Worm (Caenorhabditis elegans): Measurements from ENCODE around the gene dlc-4.

DNA sequence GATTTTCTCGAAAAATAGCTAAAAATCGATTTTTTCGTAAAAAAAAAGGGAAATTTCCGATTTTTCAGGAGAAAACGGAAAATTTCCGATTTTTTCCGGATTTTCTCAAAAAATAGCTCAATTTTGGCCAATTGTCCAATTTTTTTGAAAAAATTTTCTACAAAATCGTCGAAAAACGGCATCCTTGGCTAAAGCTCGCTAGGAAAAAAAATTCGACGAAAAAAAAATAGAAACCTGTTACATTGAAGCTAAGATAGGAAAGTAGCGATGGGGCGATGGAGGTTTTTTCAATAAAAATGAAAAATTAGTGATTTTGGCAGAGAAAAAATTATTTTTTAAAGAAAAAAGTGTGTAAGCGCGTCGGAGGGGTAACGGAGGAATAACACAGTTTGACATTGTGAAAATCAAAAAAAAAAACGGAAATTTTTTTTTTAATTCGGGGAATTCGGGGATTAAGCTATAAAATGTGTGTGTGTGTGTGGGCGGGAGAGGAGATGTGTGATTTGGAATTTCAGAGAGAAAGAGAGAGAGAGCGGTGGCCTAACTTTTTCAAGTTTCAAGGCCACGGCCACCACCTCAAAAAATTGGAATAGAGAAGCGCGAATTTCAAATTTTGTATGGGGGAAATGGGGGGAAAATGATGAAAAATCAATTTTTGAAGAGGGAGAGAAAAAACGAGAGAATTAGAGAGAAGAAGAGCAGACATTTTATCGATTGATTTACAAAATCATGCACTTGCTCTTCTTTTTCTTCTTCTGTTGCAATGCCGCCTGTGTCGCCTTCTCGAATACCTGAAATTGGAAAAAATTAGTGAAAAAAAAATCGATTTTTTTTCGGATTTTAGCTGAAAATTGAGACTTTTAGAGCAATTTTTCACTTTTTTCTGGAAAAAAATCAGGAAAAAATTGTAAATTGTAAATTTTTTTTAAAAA, 40.5 kb downstream of the dlc-4 start:
- TF ChIP-seq R02D3.7 (tag; optimal IDR thresholded peaks at IDR 0.05), result no peak
- TF ChIP-seq nhr-76 (tag; optimal IDR thresholded peaks at IDR 0.05), result no peak
- no peak for TF ChIP-seq nhr-77 (tag; optimal IDR thresholded peaks at IDR 0.05)
- TF ChIP-seq elt-1 (tag; optimal IDR thresholded peaks at IDR 0.05), result no peak
- TF ChIP-seq aly-2 (tag; optimal IDR thresholded peaks at IDR 0.05), result no peak
- no peak for TF ChIP-seq elt-2 (tag; optimal IDR thresholded peaks at IDR 0.05)
- no peak for TF ChIP-seq fos-1 (tag; optimal IDR thresholded peaks at IDR 0.05)

Data from whole organism, L3 larva.